Worm (Caenorhabditis elegans) whole organism, L4 larva: ENCODE results near the gene ctl-3.
A peak's percentile ranks its signal among the peaks of the same experiment; 100 is the strongest.

Source experiments
- F26F4.8 ChIP-seq: fragments of 200-800 bp; sonication (Bioruptor generic); conservative IDR thresholded peaks from 2 replicates; pipeline ENCODE4 v1.3.6; 2022; ENCODE audit warnings: missing genetic modification characterization, missing compliant biosample characterization
- Y105C5A.15 ChIP-seq: fragments of 200-800 bp; sonication (Bioruptor generic); IDR thresholded peaks from 2 replicates; pipeline ENCODE4 v1.3.6; 2022; ENCODE audit warnings: missing genetic modification characterization, missing compliant biosample characterization
- Y48G9A.11 ChIP-seq: fragments of 200-800 bp; sonication (Bioruptor generic); IDR thresholded peaks from 2 replicates; pipeline ENCODE4 v1.3.6; 2022; ENCODE audit warnings: missing genetic modification reagents, missing genetic modification characterization, missing compliant biosample characterization
- ZK546.5 ChIP-seq, 2 experiments: sonication (generic microtip); optimal IDR thresholded peaks; 2 replicates each; lab custom pipeline; 2017; ENCODE audit warnings: missing biosample characterization in 2 of 2, missing genetic modification characterization in 2 of 2
- aha-1 ChIP-seq: fragments of 150-350 bp; peaks from one replicate; lab custom pipeline; 2014; ENCODE audit warnings: missing biosample characterization, missing genetic modification characterization
- arid-1 ChIP-seq: fragments of 200-800 bp; sonication (Bioruptor generic); conservative IDR thresholded peaks from 2 replicates; pipeline ENCODE4 v1.3.6; 2022; ENCODE audit warnings: missing genetic modification reagents, missing genetic modification characterization, missing compliant biosample characterization
- ceh-32 ChIP-seq: sonication (generic microtip); optimal IDR thresholded peaks from 2 replicates; lab custom pipeline; 2016; ENCODE audit warnings: mild to moderate bottlenecking, missing genetic modification characterization, missing compliant biosample characterization; ENCODE audit not compliant: poor library complexity
- cey-2 ChIP-seq: sonication (generic microtip); optimal IDR thresholded peaks from 3 replicates; lab custom pipeline; 2017; ENCODE audit warnings: missing genetic modification characterization, mild to moderate bottlenecking, missing compliant biosample characterization, antibody characterized with exemption, borderline replicate concordance; ENCODE audit not compliant: insufficient read depth
- daf-16 ChIP-seq, 3 experiments: sonication (generic microtip); optimal IDR thresholded peaks; 2 replicates each; lab custom pipeline; 2016 to 2017; ENCODE audit warnings: missing genetic modification characterization in 3 of 3, missing genetic modification reagents in 3 of 3, mild to moderate bottlenecking in 2 of 3, missing compliant biosample characterization in 2 of 3, missing biosample characterization in 1 of 3, moderate library complexity in 1 of 3
- dmd-6 ChIP-seq: fragments of 200-800 bp; sonication (Bioruptor generic); IDR thresholded peaks from 2 replicates; pipeline ENCODE4 v1.3.6; 2022; ENCODE audit warnings: missing genetic modification reagents, missing genetic modification characterization, missing compliant biosample characterization
- dmd-8 ChIP-seq: fragments of 200-800 bp; sonication (Bioruptor generic); IDR thresholded peaks from 2 replicates; pipeline ENCODE4 v1.3.6; 2022; ENCODE audit warnings: missing genetic modification characterization, missing compliant biosample characterization
- dpl-1 ChIP-seq: fragments of 150-350 bp; optimal IDR thresholded peaks from 2 replicates; lab custom pipeline; 2014; ENCODE audit warnings: missing biosample characterization, missing genetic modification reagents, missing genetic modification characterization
- dve-1 ChIP-seq: sonication (generic microtip); optimal IDR thresholded peaks from 2 replicates; lab custom pipeline; 2017; ENCODE audit warnings: antibody characterized with exemption, mild to moderate bottlenecking, missing genetic modification characterization, missing compliant biosample characterization; ENCODE audit not compliant: insufficient read depth
- gei-8 ChIP-seq: fragments of 200-800 bp; sonication (Bioruptor generic); optimal IDR thresholded peaks from 2 replicates; lab custom pipeline; 2018; ENCODE audit warnings: mild to moderate bottlenecking, missing genetic modification characterization, missing compliant biosample characterization
- hif-1 ChIP-seq, 2 experiments: sonication (generic microtip); optimal IDR thresholded peaks; 2 replicates each; lab custom pipeline; 2016 to 2017; ENCODE audit warnings: missing compliant biosample characterization in 2 of 2, missing genetic modification characterization in 2 of 2, missing genetic modification reagents in 2 of 2, missing genotype in 2 of 2, mild to moderate bottlenecking in 1 of 2
- hlh-11 ChIP-seq: fragments of 200-800 bp; sonication (Bioruptor generic); optimal IDR thresholded peaks from 2 replicates; lab custom pipeline; 2018; ENCODE audit warnings: mild to moderate bottlenecking, missing genetic modification characterization, missing compliant biosample characterization
- hlh-30 ChIP-seq: sonication (generic microtip); optimal IDR thresholded peaks from 2 replicates; lab custom pipeline; 2017; ENCODE audit warnings: antibody characterized with exemption, mild to moderate bottlenecking, missing genetic modification characterization, missing compliant biosample characterization; ENCODE audit not compliant: insufficient read depth
- hmg-1.1 ChIP-seq: fragments of 200-800 bp; sonication (Bioruptor generic); IDR thresholded peaks from 2 replicates; pipeline ENCODE4 v1.3.6; 2022; ENCODE audit warnings: missing genetic modification reagents, missing genetic modification characterization, missing compliant biosample characterization
- lin-39 ChIP-seq: fragments of 150-350 bp; optimal IDR thresholded peaks from 2 replicates; lab custom pipeline; 2014; ENCODE audit warnings: missing biosample characterization, missing genetic modification reagents, missing genetic modification characterization
- lsy-2 ChIP-seq, 2 experiments: fragments of 150-350 bp in 1 of 2; sonication (generic microtip) in 1 of 2; optimal IDR thresholded peaks; 2 replicates each; lab custom pipeline; 2014 to 2017; ENCODE audit warnings: missing biosample characterization in 2 of 2, missing genetic modification characterization in 2 of 2
- madf-5 ChIP-seq, 2 experiments: fragments of 200-800 bp; sonication (Bioruptor generic); IDR thresholded peaks; 2 replicates each; pipeline ENCODE4 v1.3.6; 2022; ENCODE audit warnings: missing compliant biosample characterization in 2 of 2, missing genetic modification characterization in 2 of 2
- mdl-1 ChIP-seq, 2 experiments: fragments of 150-350 bp in 1 of 2; sonication (generic microtip) in 1 of 2; optimal IDR thresholded peaks; 2 replicates each; lab custom pipeline; 2014 to 2017; ENCODE audit warnings: missing biosample characterization in 2 of 2, missing genetic modification characterization in 2 of 2
- mep-1 ChIP-seq: fragments of 150-350 bp; sonication (generic microtip); optimal IDR thresholded peaks from 3 replicates; lab custom pipeline; 2014; ENCODE audit warnings: missing biosample characterization, missing genetic modification characterization
- mes-2 ChIP-seq: sonication (generic microtip); optimal IDR thresholded peaks from 2 replicates; lab custom pipeline; 2016; ENCODE audit warnings: missing genotype, mild to moderate bottlenecking, missing genetic modification characterization, missing compliant biosample characterization; ENCODE audit not compliant: poor library complexity, severe bottlenecking
- mxl-3 ChIP-seq: fragments of 200-800 bp; sonication (Bioruptor generic); optimal IDR thresholded peaks from 2 replicates; lab custom pipeline; 2018; ENCODE audit warnings: mild to moderate bottlenecking, missing genetic modification characterization, missing compliant biosample characterization
- nhr-102 ChIP-seq: sonication (generic microtip); optimal IDR thresholded peaks from 2 replicates; lab custom pipeline; 2016; ENCODE audit warnings: mild to moderate bottlenecking, missing genetic modification characterization, moderate library complexity, missing compliant biosample characterization
- nhr-111 ChIP-seq: fragments of 200-800 bp; sonication (Bioruptor generic); optimal IDR thresholded peaks from 2 replicates; lab custom pipeline; 2018; ENCODE audit warnings: mild to moderate bottlenecking, missing genetic modification characterization, missing compliant biosample characterization
- nhr-28 ChIP-seq: fragments of 150-350 bp; optimal IDR thresholded peaks from 2 replicates; lab custom pipeline; 2014; ENCODE audit warnings: missing biosample characterization, missing genetic modification characterization
- nhr-48 ChIP-seq: sonication (generic microtip); optimal IDR thresholded peaks from 2 replicates; lab custom pipeline; 2016; ENCODE audit warnings: mild to moderate bottlenecking, missing genetic modification characterization, missing compliant biosample characterization
- nhr-77 ChIP-seq: fragments of 150-350 bp; optimal IDR thresholded peaks from 2 replicates; lab custom pipeline; 2014; ENCODE audit warnings: missing biosample characterization, missing genetic modification characterization
- pha-4 ChIP-seq, 2 experiments: fragments of 150-350 bp in 1 of 2; fragments of 200-800 bp in 1 of 2; sonication (Bioruptor generic) in 1 of 2; IDR thresholded peaks in 1 of 2; optimal IDR thresholded peaks in 1 of 2; 2 replicates each; pipeline versions ENCODE4 v1.3.6 to Lab custom; 2014 to 2022; ENCODE audit warnings: missing genetic modification characterization in 2 of 2, missing genetic modification reagents in 2 of 2, missing biosample characterization in 1 of 2, missing compliant biosample characterization in 1 of 2
- pqm-1 ChIP-seq: sonication (generic microtip); optimal IDR thresholded peaks from 2 replicates; lab custom pipeline; 2017; ENCODE audit warnings: missing biosample characterization, missing genetic modification characterization
- rbr-2 ChIP-seq: sonication (generic microtip); optimal IDR thresholded peaks from 2 replicates; lab custom pipeline; 2016; ENCODE audit warnings: missing genotype, missing genetic modification characterization, missing compliant biosample characterization
- sdz-12 ChIP-seq: fragments of 200-800 bp; sonication (Bioruptor generic); optimal IDR thresholded peaks from 2 replicates; lab custom pipeline; 2018; ENCODE audit warnings: mild to moderate bottlenecking, missing genetic modification characterization, missing compliant biosample characterization
- unc-62 ChIP-seq, 3 experiments: fragments of 150-350 bp in 1 of 3; sonication (generic microtip); optimal IDR thresholded peaks in 2 of 3; peaks in 1 of 3; 1 replicate in 1 of 3; 2 replicates in 2 of 3; lab custom pipeline; 2014 to 2017; ENCODE audit warnings: missing biosample characterization in 3 of 3, missing genetic modification characterization in 3 of 3, missing genetic modification reagents in 3 of 3, missing genotype in 1 of 3
- zag-1 ChIP-seq: fragments of 150-350 bp; optimal IDR thresholded peaks from 2 replicates; lab custom pipeline; 2014; ENCODE audit warnings: missing biosample characterization, missing genetic modification characterization
- zfp-2 ChIP-seq: sonication (generic microtip); optimal IDR thresholded peaks from 2 replicates; lab custom pipeline; 2016; ENCODE audit warnings: mild to moderate bottlenecking, missing genetic modification characterization, missing compliant biosample characterization
- zfp-3 ChIP-seq: fragments of 200-800 bp; sonication (Bioruptor generic); conservative IDR thresholded peaks from 2 replicates; pipeline ENCODE4 v1.3.6; 2022; ENCODE audit warnings: missing genetic modification reagents, missing genetic modification characterization, missing compliant biosample characterization
- zip-11 ChIP-seq: fragments of 200-800 bp; sonication (Bioruptor generic); IDR thresholded peaks from 2 replicates; pipeline ENCODE4 v1.3.6; 2022; ENCODE audit warnings: missing genetic modification characterization, missing compliant biosample characterization
- ztf-7 ChIP-seq: fragments of 150-350 bp; optimal IDR thresholded peaks from 2 replicates; lab custom pipeline; 2014; ENCODE audit warnings: missing biosample characterization, missing genetic modification characterization

Gene ctl-3

DNA sequence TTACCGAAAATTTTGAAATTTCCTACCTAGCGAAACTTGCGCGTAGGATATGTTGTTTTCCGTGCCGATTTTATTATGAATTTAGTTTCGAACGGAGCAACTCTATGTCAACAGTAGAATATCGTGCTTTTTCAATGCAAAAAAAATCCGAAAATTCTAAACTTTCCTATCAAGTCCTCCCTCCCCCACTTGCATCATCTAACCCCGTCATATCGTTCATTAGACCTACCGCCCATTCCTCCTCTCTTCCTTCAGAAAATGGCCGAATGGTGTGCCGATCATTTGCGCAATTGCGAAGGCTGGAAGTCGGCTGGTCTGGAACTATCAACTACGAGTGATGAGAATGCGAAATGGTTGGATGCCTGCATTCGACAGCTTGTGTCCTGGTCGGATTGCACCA is 13.5 kb downstream of the ctl-3 start, which contains the start of gene Y54G11A.7:
Gene Y54G11A.7 (plus strand): TSS at position 256 of the 400 bp plus-strand sequence.
- peak; percentile 58 for TF ChIP-seq ztf-7
- TF ChIP-seq F26F4.8 (GFP tag; lab: Robert Waterston, UW) = 0 out of 2 replicates have a peak, but pooled peaks have one; percentile 28
- TF ChIP-seq aha-1 (tag; lab: Kevin White, UChicago) = peak; percentile 4

DNA sequence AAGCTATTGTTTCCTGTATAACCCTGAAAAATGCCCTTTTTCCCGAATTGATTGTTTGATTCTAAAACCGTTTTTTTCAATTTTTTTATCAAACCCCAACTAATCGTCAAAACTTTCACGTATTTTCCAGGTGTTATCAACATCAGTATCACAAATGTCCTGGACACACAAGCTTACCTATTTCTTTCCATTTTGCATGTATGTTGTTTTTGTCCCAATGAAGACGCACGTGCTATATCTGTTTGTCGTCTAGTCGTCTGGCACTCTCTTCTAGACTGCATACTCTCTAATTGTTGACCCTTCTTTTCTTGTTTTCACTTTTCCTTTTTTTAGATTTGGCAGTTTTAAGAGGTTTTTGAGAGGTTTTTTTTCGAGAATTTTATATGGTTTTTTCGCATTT is 14.3 kb downstream of the ctl-3 start:
- no peak for TF ChIP-seq ceh-32 (tag; lab: Kevin White, UChicago)
- TF ChIP-seq lin-39 (tag; lab: Kevin White, UChicago) = no peak
- no peak for TF ChIP-seq Y48G9A.11 (GFP tag; lab: Robert Waterston, UW)
- TF ChIP-seq zag-1 (tag; lab: Kevin White, UChicago) = no peak
- TF ChIP-seq aha-1 (tag; lab: Kevin White, UChicago) = peak; percentile 82
- peak; percentile 92 for TF ChIP-seq dve-1 (tag; lab: Kevin White, UChicago)
- TF ChIP-seq nhr-111 (GFP tag; lab: Kevin White, UChicago) = no peak
- peak; percentile 82 for TF ChIP-seq nhr-77
- TF ChIP-seq F26F4.8 (GFP tag; lab: Robert Waterston, UW) = no peak
- no peak for TF ChIP-seq daf-16 (GFP tag; optimal IDR thresholded peaks at IDR 0.05; lab: Kevin White, UChicago)
- TF ChIP-seq daf-16 (tag; optimal IDR thresholded peaks at IDR 0.05; lab: Kevin White, UChicago) = peak; percentile 100
- no peak for TF ChIP-seq madf-5 (GFP tag; IDR thresholded peaks at IDR 0.05; lab: Robert Waterston, UW)
- TF ChIP-seq unc-62 (GFP tag; optimal IDR thresholded peaks at IDR 0.05 in 1 of 2; lab: Kevin White, UChicago) = peak in 1 of 2 experiments; percentile 93
- TF ChIP-seq unc-62 (tag; optimal IDR thresholded peaks at IDR 0.05; lab: Kevin White, UChicago) = no peak
- peak; percentile 27 for TF ChIP-seq cey-2 (tag; lab: Kevin White, UChicago)
- peak; percentile 83 to 98 for TF ChIP-seq mdl-1 (tag; optimal IDR thresholded peaks at IDR 0.05; lab: Kevin White, UChicago)
- TF ChIP-seq pha-4 (GFP tag; IDR thresholded peaks at IDR 0.05; lab: Robert Waterston, UW) = no peak
- TF ChIP-seq pha-4 (tag; optimal IDR thresholded peaks at IDR 0.05; lab: Kevin White, UChicago) = peak; percentile 74
- TF ChIP-seq dpl-1 = peak; percentile 35
- TF ChIP-seq hlh-11 = peak; percentile 83
- TF ChIP-seq Y105C5A.15 = no peak
- TF ChIP-seq nhr-48 (tag; lab: Kevin White, UChicago) = peak; percentile 50
- TF ChIP-seq nhr-102 = peak; percentile 77
- TF ChIP-seq zip-11 (GFP tag; lab: Robert Waterston, UW) = no peak
- no peak for TF ChIP-seq zfp-2
- TF ChIP-seq dmd-6 (GFP tag; lab: Robert Waterston, UW) = peak; percentile 74
- no peak for TF ChIP-seq gei-8 (GFP tag; lab: Kevin White, UChicago)
- peak in 1 of 2 experiments; percentile 85 for TF ChIP-seq hif-1 (tag; optimal IDR thresholded peaks at IDR 0.05; lab: Kevin White, UChicago)
- TF ChIP-seq pqm-1 = peak; percentile 44
- TF ChIP-seq zfp-3 = no peak
- TF ChIP-seq nhr-28 (tag; lab: Kevin White, UChicago) = peak; percentile 83
- peak; percentile 89 for TF ChIP-seq hlh-30
- no peak for TF ChIP-seq arid-1 (GFP tag; lab: Robert Waterston, UW)
- TF ChIP-seq lsy-2 (tag; optimal IDR thresholded peaks at IDR 0.05; lab: Kevin White, UChicago) = peak in 1 of 2 experiments; percentile 68
- TF ChIP-seq mep-1 (tag; lab: Kevin White, UChicago) = peak; percentile 51
- TF ChIP-seq ZK546.5 (tag; optimal IDR thresholded peaks at IDR 0.05; lab: Kevin White, UChicago) = no peak
- TF ChIP-seq dmd-8 (GFP tag; lab: Robert Waterston, UW) = no peak
- no peak for TF ChIP-seq sdz-12
- TF ChIP-seq mes-2 = peak; percentile 52
- TF ChIP-seq mxl-3 (GFP tag; lab: Kevin White, UChicago) = peak; percentile 54
- peak; percentile 9 for TF ChIP-seq rbr-2
- TF ChIP-seq hmg-1.1 = 0 out of 2 replicates have a peak, but pooled peaks have one; percentile 14
